Worm (Caenorhabditis elegans) whole organism, L1 larva: ENCODE measurements around the gene F26A10.2.

Experiments used
- aly-2 ChIP-seq: fragments of 150-350 bp; optimal IDR thresholded peaks from 2 replicates; lab custom pipeline; 2014; ENCODE audit warnings: missing biosample characterization, missing genetic modification characterization
- blmp-1 ChIP-seq: fragments of 150-350 bp; optimal IDR thresholded peaks from 2 replicates; lab custom pipeline; 2014; ENCODE audit warnings: missing biosample characterization, missing genetic modification characterization
- ceh-63 ChIP-seq: fragments of 200-800 bp; sonication (Bioruptor generic); optimal IDR thresholded peaks from 2 replicates; lab custom pipeline; 2018; ENCODE audit warnings: mild to moderate bottlenecking, missing genetic modification characterization, missing compliant biosample characterization
- egl-27 ChIP-seq, 2 experiments: fragments of 150-350 bp in 1 of 2; sonication (generic microtip); optimal IDR thresholded peaks; 3 replicates each; lab custom pipeline; 2017 to 2018; ENCODE audit warnings: missing biosample characterization in 2 of 2, missing genetic modification characterization in 2 of 2, missing genetic modification reagents in 2 of 2
- fkh-10 ChIP-seq: sonication (generic microtip); optimal IDR thresholded peaks from 2 replicates; lab custom pipeline; 2017; ENCODE audit warnings: missing biosample characterization, missing genetic modification reagents, missing genetic modification characterization
- lin-13 ChIP-seq: fragments of 150-350 bp; optimal IDR thresholded peaks from 2 replicates; lab custom pipeline; 2014; ENCODE audit warnings: missing biosample characterization, missing genetic modification reagents, missing genetic modification characterization
- mep-1 ChIP-seq: fragments of 150-350 bp; optimal IDR thresholded peaks from 2 replicates; lab custom pipeline; 2014; ENCODE audit warnings: missing biosample characterization, missing genetic modification characterization
- nhr-11 ChIP-seq: fragments of 150-350 bp; optimal IDR thresholded peaks from 2 replicates; lab custom pipeline; 2014; ENCODE audit warnings: missing biosample characterization, missing genetic modification characterization
- pag-3 ChIP-seq: sonication (generic microtip); optimal IDR thresholded peaks from 2 replicates; lab custom pipeline; 2017; ENCODE audit warnings: missing genetic modification characterization, mild to moderate bottlenecking, missing compliant biosample characterization, antibody characterized with exemption, borderline replicate concordance; ENCODE audit not compliant: insufficient read depth
- pax-3 ChIP-seq: fragments of 200-800 bp; sonication (Bioruptor generic); optimal IDR thresholded peaks from 2 replicates; lab custom pipeline; 2018; ENCODE audit warnings: mild to moderate bottlenecking, missing genetic modification characterization, moderate library complexity, missing compliant biosample characterization
- ztf-11 ChIP-seq, 2 experiments: sonication (generic microtip); optimal IDR thresholded peaks; 2 replicates each; lab custom pipeline; 2016 to 2017; ENCODE audit warnings: missing genetic modification characterization in 2 of 2, missing biosample characterization in 1 of 2, missing compliant biosample characterization in 1 of 2

DNA sequence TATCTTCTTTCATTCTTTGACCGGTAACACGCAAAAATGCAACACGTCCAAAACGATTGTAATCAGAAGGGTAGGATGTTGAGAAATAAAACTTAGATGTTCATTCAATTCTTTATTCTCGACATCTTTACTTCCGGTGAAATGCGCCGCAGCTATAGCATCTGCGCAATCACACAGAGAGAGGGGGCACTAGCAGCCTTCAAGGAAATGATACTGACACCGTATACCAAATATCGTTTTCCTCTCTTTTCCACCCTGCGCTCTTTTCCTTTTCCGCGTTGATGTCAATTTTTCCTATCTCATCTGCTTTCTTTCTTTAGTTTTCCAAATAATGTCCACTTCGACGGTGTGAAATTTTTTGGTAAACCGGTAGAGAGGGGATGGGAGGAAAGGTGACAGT is 54.5 kb downstream of the F26A10.2 start:
- no peak for TF ChIP-seq ceh-63 (GFP tag; lab: Kevin White, UChicago)
- TF ChIP-seq aly-2 (tag; lab: Kevin White, UChicago) = no peak
- TF ChIP-seq pax-3 (tag; lab: Kevin White, UChicago) = no peak
- TF ChIP-seq egl-27 (tag; optimal IDR thresholded peaks at IDR 0.05; lab: Kevin White, UChicago) = no peak
- peak; percentile 4 for TF ChIP-seq mep-1 (tag; lab: Kevin White, UChicago)
- no peak for TF ChIP-seq ztf-11 (tag; optimal IDR thresholded peaks at IDR 0.05; lab: Kevin White, UChicago)
- TF ChIP-seq fkh-10 (GFP tag; lab: Kevin White, UChicago) = no peak
- no peak for TF ChIP-seq pag-3
- no peak for TF ChIP-seq nhr-11 (tag; lab: Kevin White, UChicago)
- TF ChIP-seq lin-13 (GFP tag; lab: Kevin White, UChicago) = no peak
- peak; percentile 87 for TF ChIP-seq blmp-1 (tag; lab: Kevin White, UChicago)
